Fruit fly (Drosophila melanogaster): ENCODE data around the gene CG11168.

dm6 chr3R:24889303-24889892, 28.5 kb upstream of the CG11168 start:
- no peak for TF ChIP-seq h (optimal IDR thresholded peaks at IDR 0.05)
- no peak for TF ChIP-seq insv (optimal IDR thresholded peaks at IDR 0.05)
- TF ChIP-seq psq (optimal IDR thresholded peaks at IDR 0.05), result no peak
- no peak for TF ChIP-seq Myc (optimal IDR thresholded peaks at IDR 0.05)
- no peak for TF ChIP-seq ttk (optimal IDR thresholded peaks at IDR 0.05)
- TF ChIP-seq Sin3A (optimal IDR thresholded peaks at IDR 0.05), result no peak

Measured in Kc167 (cell line).